Fruit fly (Drosophila melanogaster) whole organism, prepupa: ENCODE data around the gene Pvf2.

Source experiments
- Blimp-1 ChIP-seq: fragments of 200-800 bp; sonication (Bioruptor generic); optimal IDR thresholded peaks from 3 replicates; lab custom pipeline; 2017; ENCODE audit warnings: missing biosample characterization, missing genetic modification characterization, mild to moderate bottlenecking, moderate library complexity, missing genetic modification reagents
- CG10631 ChIP-seq: fragments of 200-800 bp; sonication (Bioruptor generic); optimal IDR thresholded peaks from 2 replicates; lab custom pipeline; 2016; ENCODE audit warnings: missing biosample characterization, missing genetic modification characterization
- CG10669 ChIP-seq: fragments of 200-800 bp; sonication (Bioruptor generic); optimal IDR thresholded peaks from 3 replicates; lab custom pipeline; 2018; ENCODE audit warnings: missing biosample characterization, mild to moderate bottlenecking, missing genetic modification characterization, moderate library complexity
- CG11294 ChIP-seq: fragments of 200-800 bp; sonication (Bioruptor generic); IDR thresholded peaks from 2 replicates; pipeline ENCODE4 v1.3.6; 2022; ENCODE audit warnings: missing biosample characterization, missing genetic modification characterization
- CG11762 ChIP-seq: fragments of 200-800 bp; sonication (Bioruptor generic); optimal IDR thresholded peaks from 3 replicates; lab custom pipeline; 2016; ENCODE audit warnings: missing biosample characterization, missing genetic modification characterization; ENCODE audit not compliant: insufficient read depth
- CG11902 ChIP-seq: fragments of 200-800 bp; sonication (Bioruptor generic); optimal IDR thresholded peaks from 3 replicates; lab custom pipeline; 2016; ENCODE audit warnings: missing biosample characterization, missing genetic modification characterization
- CG15336 ChIP-seq: fragments of 200-800 bp; sonication (Bioruptor generic); IDR thresholded peaks from 2 replicates; pipeline ENCODE4 v1.3.6; 2022; ENCODE audit warnings: missing biosample characterization, missing genetic modification characterization
- CG1621 ChIP-seq: fragments of 200-800 bp; sonication (Bioruptor generic); optimal IDR thresholded peaks from 3 replicates; lab custom pipeline; 2018; ENCODE audit warnings: missing biosample characterization, mild to moderate bottlenecking, missing genetic modification characterization
- CG16779 ChIP-seq: fragments of 200-800 bp; sonication (Bioruptor generic); optimal IDR thresholded peaks from 3 replicates; lab custom pipeline; 2017; ENCODE audit warnings: missing biosample characterization, mild to moderate bottlenecking, missing genetic modification characterization
- CG3032 ChIP-seq: fragments of 200-800 bp; optimal IDR thresholded peaks from 2 replicates; lab custom pipeline; 2019; ENCODE audit warnings: missing biosample characterization, mild to moderate bottlenecking, missing genetic modification characterization, moderate library complexity
- CG34406 ChIP-seq: fragments of 200-800 bp; sonication (Bioruptor generic); optimal IDR thresholded peaks from 3 replicates; lab custom pipeline; 2016; ENCODE audit warnings: missing biosample characterization, missing genetic modification characterization
- CG3919 ChIP-seq: fragments of 200-800 bp; sonication (Bioruptor generic); optimal IDR thresholded peaks from 3 replicates; lab custom pipeline; 2016; ENCODE audit warnings: missing biosample characterization, missing genetic modification characterization
- CG4318 ChIP-seq: fragments of 200-800 bp; sonication (Bioruptor generic); optimal IDR thresholded peaks from 3 replicates; lab custom pipeline; 2017; ENCODE audit warnings: missing biosample characterization, mild to moderate bottlenecking, missing genetic modification characterization
- CG6163 ChIP-seq: fragments of 200-800 bp; sonication (Bioruptor generic); IDR thresholded peaks from 3 replicates; pipeline ENCODE4 v1.3.6; 2022; ENCODE audit warnings: missing biosample characterization, missing genetic modification characterization
- CG6276 ChIP-seq: fragments of 200-800 bp; sonication (Bioruptor generic); optimal IDR thresholded peaks from 2 replicates; lab custom pipeline; 2017; ENCODE audit warnings: missing biosample characterization, mild to moderate bottlenecking, missing genetic modification characterization
- CG6792 ChIP-seq: fragments of 200-800 bp; sonication (Bioruptor generic); optimal IDR thresholded peaks from 3 replicates; lab custom pipeline; 2016; ENCODE audit warnings: missing biosample characterization, missing genetic modification characterization
- CG6808 ChIP-seq: fragments of 200-800 bp; sonication (Bioruptor generic); optimal IDR thresholded peaks from 3 replicates; lab custom pipeline; 2017; ENCODE audit warnings: missing biosample characterization, missing genetic modification characterization, mild to moderate bottlenecking, moderate library complexity, missing genetic modification reagents
- CG6854 ChIP-seq: fragments of 200-800 bp; sonication (Bioruptor generic); optimal IDR thresholded peaks from 2 replicates; lab custom pipeline; 2017; ENCODE audit warnings: missing biosample characterization, mild to moderate bottlenecking, missing genetic modification characterization
- CG7368 ChIP-seq: fragments of 200-800 bp; sonication (Bioruptor generic); optimal IDR thresholded peaks from 3 replicates; lab custom pipeline; 2016; ENCODE audit warnings: missing biosample characterization, missing genetic modification characterization
- CG8119 ChIP-seq: fragments of 200-800 bp; sonication (Bioruptor generic); IDR thresholded peaks from 3 replicates; pipeline ENCODE4 v1.3.6; 2022; ENCODE audit warnings: missing biosample characterization, missing genetic modification characterization
- CG8319 ChIP-seq: fragments of 200-800 bp; sonication (Bioruptor generic); optimal IDR thresholded peaks from 3 replicates; lab custom pipeline; 2016; ENCODE audit warnings: missing biosample characterization, missing genetic modification characterization
- CG8632 ChIP-seq: fragments of 200-800 bp; sonication (Bioruptor generic); optimal IDR thresholded peaks from 3 replicates; lab custom pipeline; 2016; ENCODE audit warnings: missing biosample characterization, missing genetic modification characterization
- CG9139 ChIP-seq: fragments of 200-800 bp; sonication (Bioruptor generic); optimal IDR thresholded peaks from 3 replicates; lab custom pipeline; 2017; ENCODE audit warnings: missing biosample characterization, mild to moderate bottlenecking, missing genetic modification characterization
- Eip75B ChIP-seq: fragments of 200-800 bp; sonication (Bioruptor generic); optimal IDR thresholded peaks from 3 replicates; lab custom pipeline; 2016; ENCODE audit warnings: missing biosample characterization, missing genetic modification characterization
- Eip78C ChIP-seq: fragments of 200-800 bp; sonication (Bioruptor generic); peaks from one replicate; lab custom pipeline; 2016; ENCODE audit warnings: missing biosample characterization, missing genetic modification characterization
- Ets21C ChIP-seq: fragments of 200-800 bp; sonication (Bioruptor generic); optimal IDR thresholded peaks from 3 replicates; lab custom pipeline; 2016; ENCODE audit warnings: missing biosample characterization, missing genetic modification characterization
- Ets96B ChIP-seq: fragments of 200-800 bp; optimal IDR thresholded peaks from 2 replicates; lab custom pipeline; 2019; ENCODE audit warnings: missing biosample characterization, mild to moderate bottlenecking, missing genetic modification characterization, moderate library complexity
- Gug ChIP-seq: fragments of 200-800 bp; sonication (Bioruptor generic); IDR thresholded peaks from 2 replicates; pipeline ENCODE4 v1.3.6; 2022; ENCODE audit warnings: missing biosample characterization, missing genetic modification characterization
- Hr38 ChIP-seq: sonication (Bioruptor generic); optimal IDR thresholded peaks from 2 replicates; lab custom pipeline; 2016; ENCODE audit warnings: missing biosample characterization, missing genetic modification characterization
- Hr39 ChIP-seq: fragments of 200-800 bp; sonication (Bioruptor generic); optimal IDR thresholded peaks from 2 replicates; lab custom pipeline; 2016; ENCODE audit warnings: missing biosample characterization, missing genetic modification characterization
- Hr4 ChIP-seq: fragments of 200-800 bp; sonication (Bioruptor generic); optimal IDR thresholded peaks from 3 replicates; lab custom pipeline; 2016; ENCODE audit warnings: missing biosample characterization, missing genetic modification characterization
- Lpt ChIP-seq: fragments of 200-800 bp; sonication (Bioruptor generic); optimal IDR thresholded peaks from 3 replicates; lab custom pipeline; 2016; ENCODE audit warnings: missing biosample characterization, missing genetic modification characterization
- OdsH ChIP-seq: fragments of 200-800 bp; sonication (Bioruptor generic); optimal IDR thresholded peaks from 3 replicates; lab custom pipeline; 2016; ENCODE audit warnings: missing biosample characterization, missing genetic modification characterization
- Smox ChIP-seq: fragments of 200-800 bp; sonication (Bioruptor generic); optimal IDR thresholded peaks from 3 replicates; lab custom pipeline; 2016; ENCODE audit warnings: missing biosample characterization, missing genetic modification characterization
- Sox102F ChIP-seq: fragments of 200-800 bp; sonication (Bioruptor generic); optimal IDR thresholded peaks from 2 replicates; lab custom pipeline; 2016; ENCODE audit warnings: missing biosample characterization, mild to moderate bottlenecking, missing genetic modification characterization
- Sox14 ChIP-seq: fragments of 200-800 bp; sonication (Bioruptor generic); optimal IDR thresholded peaks from 3 replicates; lab custom pipeline; 2016; ENCODE audit warnings: missing biosample characterization, missing genetic modification characterization
- achi ChIP-seq: fragments of 200-800 bp; sonication (Bioruptor generic); optimal IDR thresholded peaks from 3 replicates; lab custom pipeline; 2016; ENCODE audit warnings: missing biosample characterization, missing genetic modification characterization
- cyc ChIP-seq: fragments of 200-800 bp; sonication (Bioruptor generic); optimal IDR thresholded peaks from 3 replicates; lab custom pipeline; 2016; ENCODE audit warnings: missing biosample characterization, missing genetic modification characterization
- dac ChIP-seq: fragments of 200-800 bp; sonication (Bioruptor generic); optimal IDR thresholded peaks from 2 replicates; lab custom pipeline; 2017; ENCODE audit warnings: missing biosample characterization, mild to moderate bottlenecking, missing genetic modification characterization
- dsx ChIP-seq: fragments of 200-800 bp; optimal IDR thresholded peaks from 3 replicates; lab custom pipeline; 2019; ENCODE audit warnings: missing biosample characterization, mild to moderate bottlenecking, missing genetic modification characterization, moderate library complexity; ENCODE audit not compliant: poor library complexity, severe bottlenecking
- eg ChIP-seq: fragments of 200-800 bp; sonication (Bioruptor generic); IDR thresholded peaks from 3 replicates; pipeline ENCODE4 v1.3.6; 2022; ENCODE audit warnings: missing biosample characterization, missing genetic modification characterization
- esn ChIP-seq: fragments of 200-800 bp; sonication (Bioruptor generic); optimal IDR thresholded peaks from 2 replicates; lab custom pipeline; 2016; ENCODE audit warnings: missing biosample characterization, mild to moderate bottlenecking, missing genetic modification characterization, moderate library complexity
- fd59A ChIP-seq: fragments of 200-800 bp; sonication (Bioruptor generic); optimal IDR thresholded peaks from 2 replicates; lab custom pipeline; 2017; ENCODE audit warnings: missing biosample characterization, mild to moderate bottlenecking, missing genetic modification characterization, missing genetic modification reagents
- fd85E ChIP-seq: fragments of 200-800 bp; sonication (Bioruptor generic); optimal IDR thresholded peaks from 3 replicates; lab custom pipeline; 2016; ENCODE audit warnings: missing biosample characterization, missing genetic modification characterization
- fkh ChIP-seq: fragments of 200-800 bp; sonication (Bioruptor generic); optimal IDR thresholded peaks from 3 replicates; lab custom pipeline; 2017; ENCODE audit warnings: missing biosample characterization, mild to moderate bottlenecking, missing genetic modification characterization, moderate library complexity
- lz ChIP-seq: fragments of 200-800 bp; sonication (Bioruptor generic); optimal IDR thresholded peaks from 3 replicates; lab custom pipeline; 2016; ENCODE audit warnings: missing biosample characterization, missing genetic modification characterization
- net ChIP-seq: fragments of 200-800 bp; sonication (Bioruptor generic); optimal IDR thresholded peaks from 3 replicates; lab custom pipeline; 2016; ENCODE audit warnings: missing biosample characterization, missing genetic modification characterization
- salr ChIP-seq, 2 experiments: fragments of 200-800 bp; sonication (Bioruptor generic); optimal IDR thresholded peaks; 3 replicates each; lab custom pipeline; 2016 to 2018; ENCODE audit warnings: missing biosample characterization in 2 of 2, missing genetic modification characterization in 2 of 2, mild to moderate bottlenecking in 1 of 2
- spab ChIP-seq: fragments of 200-800 bp; sonication (Bioruptor generic); optimal IDR thresholded peaks from 2 replicates; lab custom pipeline; 2017; ENCODE audit warnings: missing biosample characterization, mild to moderate bottlenecking, missing genetic modification characterization, missing genetic modification reagents
- svp ChIP-seq: fragments of 200-800 bp; sonication (Bioruptor generic); peaks from one replicate; lab custom pipeline; 2016; ENCODE audit warnings: missing biosample characterization, missing genetic modification characterization
- topi ChIP-seq: fragments of 200-800 bp; sonication (Bioruptor generic); optimal IDR thresholded peaks from 3 replicates; lab custom pipeline; 2016; ENCODE audit warnings: missing biosample characterization, missing genetic modification characterization
- vri ChIP-seq: fragments of 200-800 bp; sonication (Bioruptor generic); optimal IDR thresholded peaks from 3 replicates; lab custom pipeline; 2016; ENCODE audit warnings: missing biosample characterization, mild to moderate bottlenecking, missing genetic modification characterization

Gene Pvf2

DNA sequence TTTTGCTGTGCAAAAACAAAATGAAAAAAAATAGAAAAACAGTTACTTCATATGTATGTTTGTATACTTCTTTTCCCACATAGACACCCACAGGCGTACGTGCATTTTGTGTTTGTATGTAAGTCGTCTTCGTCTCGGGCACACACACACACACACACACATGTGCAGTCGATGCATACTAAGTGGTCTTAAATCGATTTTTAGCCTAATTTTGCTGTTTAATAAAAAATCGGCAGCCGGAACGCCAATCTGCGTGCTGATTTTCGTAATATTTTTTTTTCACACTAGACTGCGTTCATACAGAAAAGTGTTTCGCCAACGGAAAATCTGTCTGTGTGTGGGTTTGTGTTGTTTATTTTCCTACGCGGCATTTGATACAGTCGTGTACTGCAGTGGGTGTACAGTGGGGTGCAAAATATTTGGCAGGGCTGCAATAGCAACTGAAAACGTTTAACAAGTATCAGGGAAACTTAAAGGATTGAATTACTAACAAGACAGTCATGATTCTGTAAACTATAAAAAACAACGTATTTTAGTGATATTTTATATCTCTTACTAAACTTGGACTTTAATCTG is 51.2 kb downstream of the Pvf2 start:
- TF ChIP-seq CG16779 (tag; lab: Kevin White, UChicago) (no peak), Lpt (peak; percentile 49), net (GFP tag; lab: Kevin White, UChicago) (peak; percentile 82), CG10669 (peak; percentile 57), CG6792 (GFP tag; lab: Kevin White, UChicago) (peak; percentile 50), Eip75B (GFP tag; lab: Kevin White, UChicago) (peak; percentile 57), OdsH (GFP tag; lab: Kevin White, UChicago) (peak; percentile 51), lz (peak; percentile 53), topi (GFP tag; lab: Kevin White, UChicago) (peak; percentile 52), CG1621 (peak; percentile 49), Hr39 (GFP tag; lab: Kevin White, UChicago) (peak; percentile 60), fd59A (peak; percentile 12), CG8319 (GFP tag; lab: Kevin White, UChicago) (peak; percentile 15), salr (GFP tag; optimal IDR thresholded peaks at IDR 0.05; lab: Kevin White, UChicago) (peak in 1 of 2 experiments; percentile 38), Ets96B (tag; lab: Kevin White, UChicago) (peak; percentile 42), CG11762 (peak; percentile 17), CG15336 (GFP tag; lab: Robert Waterston, UW) (peak; percentile 75), Smox (GFP tag; lab: Kevin White, UChicago) (no peak), fd85E (GFP tag; lab: Kevin White, UChicago) (no peak), fkh (GFP tag; lab: Kevin White, UChicago) (peak; percentile 83), CG7368 (peak; percentile 48), dac (GFP tag; lab: Kevin White, UChicago) (peak; percentile 23), CG11902 (GFP tag; lab: Kevin White, UChicago) (no peak), Hr38 (GFP tag; lab: Kevin White, UChicago) (no peak), CG11294 (GFP tag; lab: Robert Waterston, UW) (no peak), CG6163 (GFP tag; lab: Robert Waterston, UW) (no peak; the same call in 2 of the 3 replicates), CG8632 (GFP tag; lab: Kevin White, UChicago) (no peak), CG10631 (GFP tag; lab: Kevin White, UChicago) (peak; percentile 21), cyc (GFP tag; lab: Kevin White, UChicago) (peak; percentile 55), Sox14 (GFP tag; lab: Kevin White, UChicago) (peak; percentile 73), Gug (GFP tag; lab: Robert Waterston, UW) (0 out of 2 replicates have a peak, but pooled peaks have one; percentile 8), Blimp-1 (no peak), CG6276 (peak; percentile 78), Hr4 (GFP tag; lab: Kevin White, UChicago) (peak; percentile 68), achi (GFP tag; lab: Kevin White, UChicago) (peak; percentile 32), CG8119 (GFP tag; lab: Robert Waterston, UW) (peak; percentile 75), esn (GFP tag; lab: Kevin White, UChicago) (peak; percentile 56), dsx (GFP tag; lab: Kevin White, UChicago) (peak; percentile 56), spab (no peak), Ets21C (GFP tag; lab: Kevin White, UChicago) (peak; percentile 7), svp (GFP tag; lab: Kevin White, UChicago) (no peak), CG34406 (peak; percentile 47), CG3032 (peak; percentile 37), Eip78C (peak; percentile 80), CG9139 (GFP tag; lab: Kevin White, UChicago) (no peak), CG6808 (GFP tag; lab: Kevin White, UChicago) (peak; percentile 56), eg (GFP tag; lab: Robert Waterston, UW) (no peak; the same call in 1 of the 3 replicates), CG6854 (GFP tag; lab: Kevin White, UChicago) (no peak), CG3919 (GFP tag; lab: Kevin White, UChicago) (peak; percentile 71), vri (GFP tag; lab: Kevin White, UChicago) (peak; percentile 52), CG4318 (no peak), Sox102F (GFP tag; lab: Kevin White, UChicago) (no peak)
